Fruit fly (Drosophila melanogaster) whole organism: Measurements from ENCODE around the gene Rbcn-3B.
A peak's percentile ranks its signal among the peaks of the same experiment; 100 is the strongest.

ENCODE experiments used
- CG8478 ChIP-seq: fragments of >200 bp; optimal IDR thresholded peaks from 2 replicates; lab custom pipeline; 2018; ENCODE audit warnings: inconsistent platforms
- Dll ChIP-seq: fragments of >200 bp; optimal IDR thresholded peaks from 2 replicates; lab custom pipeline; 2017
- EcR ChIP-seq, 2 experiments: fragments of >200 bp; optimal IDR thresholded peaks; 2 replicates each; lab custom pipeline; 2017; ENCODE audit warnings: missing biosample characterization in 2 of 2, missing genetic modification characterization in 2 of 2, missing genetic modification reagents in 2 of 2
- pan ChIP-seq: fragments of >200 bp; optimal IDR thresholded peaks from 2 replicates; lab custom pipeline; 2017
- psq ChIP-seq: fragments of >200 bp; optimal IDR thresholded peaks from 2 replicates; lab custom pipeline; 2017
- usp ChIP-seq: fragments of >200 bp; optimal IDR thresholded peaks from 2 replicates; lab custom pipeline; 2017; ENCODE audit warnings: missing biosample characterization, missing genetic modification characterization, mixed read lengths

Gene Rbcn-3B

DNA sequence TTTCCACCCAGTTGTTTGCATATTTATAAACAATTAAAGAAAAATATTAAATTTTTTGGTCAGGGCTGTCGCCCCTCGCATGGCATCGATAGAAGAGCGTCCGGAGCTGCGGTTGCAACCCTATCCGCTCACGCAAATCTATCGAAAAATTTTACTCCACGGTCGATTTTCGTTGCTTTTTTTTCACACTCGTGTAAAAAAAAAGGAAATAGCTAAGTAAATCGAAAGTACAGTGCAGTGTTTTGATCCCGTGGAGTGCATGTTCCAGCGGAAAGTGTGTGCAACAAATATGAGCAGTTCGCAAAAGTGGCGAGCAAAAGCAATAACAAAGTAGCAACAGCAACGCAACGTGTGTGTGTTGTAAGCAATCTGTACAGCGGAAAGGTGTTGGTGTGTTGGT, at the start of gene Rbcn-3B, which contains the start of gene Edem1:
Rbcn-3B (plus strand) TSS at position 164 of the 400 bp plus-strand sequence.
Edem1 (minus strand) TSS at position 71 of the 400 bp plus-strand sequence.
- no peak for TF ChIP-seq CG8478 (lab: Kevin White, UChicago)
- no peak for TF ChIP-seq usp (GFP tag; lab: Kevin White, UChicago)
- TF ChIP-seq Dll (lab: Kevin White, UChicago): no peak
- no peak for TF ChIP-seq pan
- TF ChIP-seq EcR (GFP tag; optimal IDR thresholded peaks at IDR 0.05; lab: Kevin White, UChicago): no peak
- no peak for TF ChIP-seq psq (lab: Kevin White, UChicago)

DNA sequence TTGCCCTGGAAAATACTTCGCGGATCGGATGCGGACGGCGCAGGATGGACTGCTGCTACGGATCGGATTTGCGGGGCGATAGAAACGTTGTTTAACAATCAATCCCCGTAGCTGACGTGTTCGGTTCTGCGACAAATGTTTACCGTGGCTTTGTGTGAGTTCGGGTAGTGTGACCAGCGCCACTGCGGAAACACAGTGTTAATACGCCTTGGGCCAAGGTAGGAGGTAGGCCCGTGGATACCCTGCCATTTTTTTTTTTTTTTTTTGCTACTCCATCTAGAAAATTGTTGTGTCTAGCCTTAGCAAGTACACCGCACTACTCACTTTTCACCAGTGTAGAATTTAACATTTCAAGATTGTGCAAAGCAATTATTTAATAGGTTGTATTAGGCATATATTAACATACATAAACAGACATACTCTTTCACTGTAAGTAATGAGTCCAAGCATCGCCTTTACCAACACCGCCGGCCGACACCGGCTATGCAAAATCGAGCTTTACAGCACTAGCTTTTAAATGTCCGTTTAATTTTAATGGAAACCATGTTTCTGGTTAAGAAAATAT, 47.0 kb upstream of the Rbcn-3B start, which contains the start of gene deltaCOP:
deltaCOP (minus strand) TSS at position 171 of the 565 bp plus-strand sequence.
- peak; percentile 70 for TF ChIP-seq pan
- no peak for TF ChIP-seq EcR (GFP tag; optimal IDR thresholded peaks at IDR 0.05; lab: Kevin White, UChicago)
- no peak for TF ChIP-seq Dll (lab: Kevin White, UChicago)
- no peak for TF ChIP-seq psq (lab: Kevin White, UChicago)
- TF ChIP-seq CG8478 (lab: Kevin White, UChicago): no peak
- TF ChIP-seq usp (GFP tag; lab: Kevin White, UChicago): no peak

DNA sequence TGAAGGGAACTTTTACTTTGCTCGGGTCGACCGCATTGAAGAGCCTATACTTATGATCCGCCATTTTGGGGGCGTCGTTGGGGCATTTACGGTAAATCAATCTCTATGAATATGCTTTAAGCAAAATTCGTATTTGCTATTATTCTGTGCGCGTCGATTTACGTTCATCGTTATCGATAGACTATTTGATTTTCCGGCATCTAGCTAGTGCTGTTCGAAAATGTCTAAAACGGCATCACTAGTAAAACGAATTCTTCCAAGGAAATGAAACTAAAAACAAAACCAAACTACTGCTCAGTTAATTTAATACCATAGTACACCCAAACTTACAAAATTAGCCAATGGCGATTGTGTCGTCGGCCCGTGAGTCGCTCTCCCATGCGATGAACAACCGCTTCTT, 43.0 kb upstream of the Rbcn-3B start, which contains the start of the genes Gcna and MED18:
Gcna (minus strand) TSS at position 163 of the 400 bp plus-strand sequence.
MED18 (plus strand) TSS at position 237 of the 400 bp plus-strand sequence.
- TF ChIP-seq usp (GFP tag; lab: Kevin White, UChicago): no peak
- TF ChIP-seq psq (lab: Kevin White, UChicago): no peak
- TF ChIP-seq EcR (GFP tag; optimal IDR thresholded peaks at IDR 0.05; lab: Kevin White, UChicago): no peak
- TF ChIP-seq CG8478 (lab: Kevin White, UChicago): no peak

DNA sequence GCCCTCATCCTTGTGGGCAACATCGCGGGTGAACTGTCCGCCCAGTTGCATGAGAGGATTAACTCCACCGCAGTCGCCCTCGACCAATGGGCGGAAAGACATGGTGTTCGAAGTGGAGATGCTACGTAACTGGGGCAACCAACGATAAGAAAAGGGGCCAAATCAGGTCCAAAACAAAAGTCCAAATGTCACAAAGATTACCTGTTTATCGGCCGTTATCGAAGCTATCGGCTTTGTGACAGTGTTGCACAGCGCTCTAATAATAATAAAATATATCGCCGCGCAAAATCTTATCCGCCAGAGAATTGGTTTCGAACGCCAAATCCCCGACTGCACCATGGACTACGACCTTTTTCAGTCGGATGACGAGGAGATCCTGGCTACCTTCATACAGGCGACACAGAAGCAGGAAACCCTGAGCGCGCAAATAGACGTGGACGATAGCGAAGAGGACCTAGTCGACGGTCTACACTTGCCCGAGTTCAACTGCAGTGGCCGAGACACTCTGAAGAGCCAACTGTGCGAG, 40.1 kb upstream of the Rbcn-3B start, which contains the start of the genes CG14803 and Pex5:
CG14803 (plus strand) TSS at position 285 of the 526 bp plus-strand sequence.
Pex5 (minus strand) TSS at position 476 of the 526 bp plus-strand sequence.
- no peak for TF ChIP-seq CG8478 (lab: Kevin White, UChicago)
- no peak for TF ChIP-seq Dll (lab: Kevin White, UChicago)
- TF ChIP-seq psq (lab: Kevin White, UChicago): no peak
- no peak for TF ChIP-seq usp (GFP tag; lab: Kevin White, UChicago)
- no peak for TF ChIP-seq pan
- no peak for TF ChIP-seq EcR (GFP tag; optimal IDR thresholded peaks at IDR 0.05; lab: Kevin White, UChicago)

DNA sequence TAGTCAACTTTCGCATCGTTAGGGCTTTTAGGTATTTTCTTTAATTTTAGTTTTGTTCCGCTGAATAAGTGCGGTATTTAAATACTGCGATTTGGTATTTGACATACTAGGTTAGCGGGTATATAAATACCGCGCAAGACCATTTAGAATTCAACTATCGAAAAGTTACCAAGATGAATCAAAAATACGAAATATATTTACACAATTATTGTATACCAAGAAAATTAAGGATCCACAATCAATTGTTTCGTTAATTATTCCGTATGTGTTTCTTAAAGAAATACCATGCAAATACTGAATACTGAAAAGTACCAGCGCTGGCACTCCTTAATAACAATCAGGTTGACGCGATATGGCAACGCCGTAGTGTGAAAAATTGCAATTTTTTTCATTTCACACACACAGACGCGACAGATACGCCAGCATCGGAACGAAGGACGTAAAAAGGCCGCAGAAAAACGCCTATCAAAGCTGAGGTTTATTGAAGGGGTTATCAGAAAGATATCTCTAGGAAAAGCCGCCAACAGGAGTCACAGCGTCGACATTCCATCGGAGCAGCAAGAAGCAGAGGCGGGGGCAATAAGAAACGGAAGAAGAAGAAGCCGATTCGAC, 35.1 kb upstream of the Rbcn-3B start, which contains the start of the genes Pgam5 and Vps26:
Pgam5 (minus strand) TSS at position 51 of the 612 bp plus-strand sequence.
Vps26 (plus strand) TSS at position 339 of the 612 bp plus-strand sequence.
- no peak for TF ChIP-seq EcR (GFP tag; optimal IDR thresholded peaks at IDR 0.05; lab: Kevin White, UChicago)
- TF ChIP-seq pan: no peak
- TF ChIP-seq psq (lab: Kevin White, UChicago): no peak
- TF ChIP-seq CG8478 (lab: Kevin White, UChicago): no peak
- no peak for TF ChIP-seq Dll (lab: Kevin White, UChicago)
- no peak for TF ChIP-seq usp (GFP tag; lab: Kevin White, UChicago)

DNA sequence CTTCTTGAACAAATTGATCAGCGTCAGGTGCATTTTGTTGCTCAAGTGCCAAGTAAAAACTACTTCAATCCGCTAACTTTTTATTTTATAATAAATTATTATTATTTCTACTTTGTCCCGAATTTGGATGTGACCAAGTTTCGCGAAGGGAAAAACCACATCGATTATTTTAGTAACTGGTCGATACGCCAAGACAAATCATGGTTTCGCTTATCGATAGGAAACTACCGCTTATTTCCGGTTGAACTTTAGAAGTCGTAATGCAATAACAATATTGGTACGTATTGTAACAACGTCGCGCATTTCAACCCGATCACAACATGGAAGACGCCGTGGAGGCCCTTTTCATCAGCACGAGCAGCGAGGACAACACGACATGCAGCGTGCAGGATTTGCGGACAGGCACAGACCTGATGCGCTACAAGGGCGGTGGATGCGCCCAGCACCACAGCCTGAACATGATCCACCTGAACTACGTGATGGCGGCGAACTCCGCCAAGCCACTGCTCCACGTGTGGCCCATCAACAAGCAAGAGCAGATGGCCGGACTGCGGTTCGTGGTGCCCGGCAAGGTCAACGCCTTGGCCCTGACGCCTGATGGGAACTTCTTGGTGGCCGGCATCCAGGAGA, 31.5 kb upstream of the Rbcn-3B start, which contains the start of the genes CG14817 and CG14805:
CG14817 (minus strand) TSS at position 164 of the 630 bp plus-strand sequence.
CG14805 (plus strand) TSS at position 211 of the 630 bp plus-strand sequence.
- TF ChIP-seq EcR (GFP tag; optimal IDR thresholded peaks at IDR 0.05; lab: Kevin White, UChicago): no peak
- TF ChIP-seq usp (GFP tag; lab: Kevin White, UChicago): no peak
- TF ChIP-seq Dll (lab: Kevin White, UChicago): no peak
- no peak for TF ChIP-seq psq (lab: Kevin White, UChicago)
- no peak for TF ChIP-seq pan
- no peak for TF ChIP-seq CG8478 (lab: Kevin White, UChicago)

DNA sequence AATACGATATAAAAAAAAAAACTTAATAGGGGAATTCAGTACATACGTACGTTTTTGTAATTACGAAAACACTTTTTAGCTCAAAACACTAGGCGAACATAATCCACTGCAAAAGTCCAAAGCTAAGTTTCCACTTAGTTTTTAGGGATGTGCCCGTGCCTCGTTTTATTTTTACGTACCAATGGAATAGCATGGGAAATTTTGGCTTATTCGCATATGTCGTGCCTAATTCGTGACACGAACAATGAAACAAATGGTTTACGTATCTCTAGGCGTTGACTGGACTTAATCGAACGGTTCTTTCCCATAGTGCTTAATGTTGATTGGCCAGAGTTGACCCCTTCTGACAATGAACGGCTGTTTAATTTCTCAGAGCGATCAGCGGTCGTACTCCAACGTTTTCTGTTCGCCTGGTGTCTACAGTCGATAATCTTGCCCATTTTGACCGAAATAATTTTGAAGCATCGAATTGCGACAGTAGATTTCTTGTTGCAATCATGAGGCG, 29.1 kb upstream of the Rbcn-3B start, which contains the start of gene CG14818:
CG14818 (minus strand) TSS at position 169 of the 505 bp plus-strand sequence.
- no peak for TF ChIP-seq EcR (GFP tag; optimal IDR thresholded peaks at IDR 0.05; lab: Kevin White, UChicago)
- TF ChIP-seq usp (GFP tag; lab: Kevin White, UChicago): no peak
- no peak for TF ChIP-seq psq (lab: Kevin White, UChicago)
- TF ChIP-seq CG8478 (lab: Kevin White, UChicago): no peak
- no peak for TF ChIP-seq Dll (lab: Kevin White, UChicago)
- no peak for TF ChIP-seq pan

DNA sequence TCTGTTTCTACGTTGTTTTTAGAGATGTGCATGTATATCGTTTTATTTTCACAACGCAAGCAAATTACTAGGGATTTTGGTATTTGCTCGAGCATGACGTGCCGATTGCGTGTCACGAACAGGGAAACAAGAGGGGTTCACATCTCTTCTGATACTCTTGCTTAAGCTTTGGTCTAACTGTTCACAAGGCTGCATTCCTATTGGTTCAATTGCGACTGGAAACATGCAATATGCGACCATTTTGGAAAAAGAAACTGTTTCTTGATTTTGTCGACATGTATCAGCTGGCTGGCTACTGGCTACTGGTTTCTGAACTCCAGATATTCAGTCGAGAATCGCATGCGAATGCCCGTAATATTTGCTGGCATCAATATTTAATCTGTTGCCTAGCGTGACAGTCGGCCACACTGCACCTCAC, 28.6 kb upstream of the Rbcn-3B start, which contains the start of gene Coa8:
Coa8 (plus strand) TSS at position 144 of the 418 bp plus-strand sequence.
- TF ChIP-seq Dll (lab: Kevin White, UChicago) (no peak), pan (no peak), EcR (GFP tag; optimal IDR thresholded peaks at IDR 0.05; lab: Kevin White, UChicago) (no peak), CG8478 (lab: Kevin White, UChicago) (no peak), usp (GFP tag; lab: Kevin White, UChicago) (no peak), psq (lab: Kevin White, UChicago) (no peak)

DNA sequence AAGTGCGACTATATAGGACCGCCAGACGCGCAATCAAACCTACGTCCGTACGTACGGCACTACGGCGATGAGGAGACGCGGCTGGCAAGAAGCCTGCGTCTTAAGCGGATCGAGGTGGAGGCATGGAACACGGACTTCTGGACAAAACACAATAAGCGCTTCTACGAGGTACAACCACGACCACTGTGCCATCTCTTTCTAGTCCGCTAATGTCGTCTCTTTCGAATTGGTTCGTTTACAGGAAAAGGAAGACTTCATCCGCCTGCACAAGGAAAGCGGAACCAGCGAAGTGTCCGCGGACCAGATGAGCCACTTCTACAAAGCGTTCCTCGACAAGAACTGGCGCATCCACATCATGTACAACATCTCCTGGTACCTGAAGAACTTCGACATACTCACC, 27.9 kb upstream of the Rbcn-3B start:
- TF ChIP-seq CG8478 (lab: Kevin White, UChicago) (no peak), pan (no peak), EcR (GFP tag; optimal IDR thresholded peaks at IDR 0.05; lab: Kevin White, UChicago) (no peak), psq (lab: Kevin White, UChicago) (no peak), Dll (lab: Kevin White, UChicago) (no peak), usp (GFP tag; lab: Kevin White, UChicago) (no peak)

DNA sequence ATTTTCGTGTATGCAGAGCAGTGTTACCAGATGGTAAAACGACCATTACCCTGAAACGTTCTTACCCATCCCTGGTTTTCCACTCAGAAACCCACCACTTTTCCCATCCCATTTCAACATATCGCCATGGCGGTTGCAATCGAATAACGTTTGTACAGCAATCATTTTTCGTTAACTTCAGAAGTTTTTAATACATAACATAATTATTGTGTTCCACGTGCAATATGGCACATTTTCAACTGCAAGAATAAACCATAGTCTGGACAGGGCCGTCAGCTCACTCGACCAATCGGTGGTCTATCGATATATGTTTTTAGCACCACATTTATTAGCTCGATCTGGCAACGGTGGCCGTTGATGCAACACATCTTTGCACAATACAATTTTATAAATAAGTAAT, 18.8 kb upstream of the Rbcn-3B start, which contains the start of the genes trr and mRpL16:
trr (minus strand) TSS at position 25 of the 400 bp plus-strand sequence.
mRpL16 (plus strand) TSS at position 331 of the 400 bp plus-strand sequence.
- TF ChIP-seq psq (lab: Kevin White, UChicago): no peak
- no peak for TF ChIP-seq pan
- no peak for TF ChIP-seq CG8478 (lab: Kevin White, UChicago)
- no peak for TF ChIP-seq usp (GFP tag; lab: Kevin White, UChicago)
- TF ChIP-seq EcR (GFP tag; optimal IDR thresholded peaks at IDR 0.05; lab: Kevin White, UChicago): no peak
- no peak for TF ChIP-seq Dll (lab: Kevin White, UChicago)
